Fruit fly (Drosophila melanogaster) whole organism, embryonic: ENCODE measurements around the gene CG1231.

Source experiments
- Adf1 ChIP-seq: fragments of 200-800 bp; sonication (Bioruptor generic); IDR thresholded peaks from 2 replicates; pipeline ENCODE4 v1.3.6; 2022; ENCODE audit warnings: missing biosample characterization, missing genetic modification characterization
- Atf-2 ChIP-seq: fragments of 200-800 bp; sonication (Bioruptor generic); optimal IDR thresholded peaks from 2 replicates; lab custom pipeline; 2016; ENCODE audit warnings: missing biosample characterization, missing genetic modification characterization
- Atf3 ChIP-seq: fragments of 200-800 bp; sonication (Bioruptor generic); optimal IDR thresholded peaks from 3 replicates; lab custom pipeline; 2016; ENCODE audit warnings: missing biosample characterization, missing genetic modification characterization
- CG10147 ChIP-seq: fragments of 200-800 bp; sonication (Bioruptor generic); optimal IDR thresholded peaks from 2 replicates; lab custom pipeline; 2019; ENCODE audit warnings: missing biosample characterization, mild to moderate bottlenecking, missing genetic modification characterization, moderate library complexity
- CG10274 ChIP-seq: fragments of 200-800 bp; sonication (Bioruptor generic); optimal IDR thresholded peaks from 3 replicates; lab custom pipeline; 2017; ENCODE audit warnings: missing biosample characterization, mild to moderate bottlenecking, missing genetic modification characterization
- CG11560 ChIP-seq: fragments of 200-800 bp; sonication (Bioruptor generic); IDR thresholded peaks from 3 replicates; pipeline ENCODE4 v1.3.6; 2022; ENCODE audit warnings: missing biosample characterization, missing genetic modification characterization
- CG12299 ChIP-seq: fragments of 200-800 bp; sonication (Bioruptor generic); optimal IDR thresholded peaks from 2 replicates; lab custom pipeline; 2018; ENCODE audit warnings: missing biosample characterization, mild to moderate bottlenecking, missing genetic modification characterization
- CG12391 ChIP-seq: fragments of 200-800 bp; sonication (Bioruptor generic); optimal IDR thresholded peaks from 3 replicates; lab custom pipeline; 2018; ENCODE audit warnings: missing biosample characterization, mild to moderate bottlenecking, missing genetic modification characterization, moderate library complexity
- CG14014 ChIP-seq: fragments of 200-800 bp; sonication (Bioruptor generic); IDR thresholded peaks from 2 replicates; pipeline ENCODE4 v1.3.6; 2022; ENCODE audit warnings: missing biosample characterization, missing genetic modification characterization
- CG15011 ChIP-seq: fragments of 200-800 bp; sonication (Bioruptor generic); optimal IDR thresholded peaks from 3 replicates; lab custom pipeline; 2018; ENCODE audit warnings: missing biosample characterization, mild to moderate bottlenecking, missing genetic modification characterization
- CG16813 ChIP-seq: fragments of 200-800 bp; sonication (Bioruptor generic); IDR thresholded peaks from 3 replicates; pipeline ENCODE4 v1.3.6; 2022; ENCODE audit warnings: missing biosample characterization, missing genetic modification characterization; ENCODE audit not compliant: partially characterized antibody
- CG17361 ChIP-seq: fragments of 200-800 bp; sonication (Bioruptor generic); IDR thresholded peaks from 3 replicates; pipeline ENCODE4 v1.3.6; 2022; ENCODE audit warnings: missing biosample characterization, missing genetic modification characterization
- CG17385 ChIP-seq: fragments of 200-800 bp; sonication (Bioruptor generic); optimal IDR thresholded peaks from 3 replicates; lab custom pipeline; 2018; ENCODE audit warnings: missing biosample characterization, mild to moderate bottlenecking, missing genetic modification characterization
- CG2116 ChIP-seq: fragments of 200-800 bp; sonication (Bioruptor generic); optimal IDR thresholded peaks from 3 replicates; lab custom pipeline; 2018; ENCODE audit warnings: missing biosample characterization, mild to moderate bottlenecking, missing genetic modification characterization
- CG2202 ChIP-seq: fragments of 200-800 bp; sonication (Bioruptor generic); optimal IDR thresholded peaks from 2 replicates; lab custom pipeline; 2018; ENCODE audit warnings: missing biosample characterization, mild to moderate bottlenecking, missing genetic modification characterization
- CG30020 ChIP-seq: fragments of 200-800 bp; optimal IDR thresholded peaks from 2 replicates; lab custom pipeline; 2019; ENCODE audit warnings: missing biosample characterization, mild to moderate bottlenecking, missing genetic modification characterization, moderate library complexity
- CG3407 ChIP-seq: fragments of 200-800 bp; sonication (Bioruptor generic); optimal IDR thresholded peaks from 2 replicates; lab custom pipeline; 2018; ENCODE audit warnings: missing biosample characterization, mild to moderate bottlenecking, missing genetic modification characterization
- CG34376 ChIP-seq: fragments of 200-800 bp; sonication (Bioruptor generic); optimal IDR thresholded peaks from 2 replicates; lab custom pipeline; 2018; ENCODE audit warnings: missing biosample characterization, mild to moderate bottlenecking, missing genetic modification characterization
- CG4404 ChIP-seq: fragments of 200-800 bp; sonication (Bioruptor generic); IDR thresholded peaks from 2 replicates; pipeline ENCODE4 v1.3.6; 2022; ENCODE audit warnings: missing biosample characterization, missing genetic modification characterization
- CG4820 ChIP-seq: fragments of 200-800 bp; sonication (Bioruptor generic); optimal IDR thresholded peaks from 3 replicates; lab custom pipeline; 2016; ENCODE audit warnings: missing biosample characterization, missing genetic modification characterization
- CG4854 ChIP-seq: fragments of 200-800 bp; sonication (Bioruptor generic); optimal IDR thresholded peaks from 2 replicates; lab custom pipeline; 2016; ENCODE audit warnings: missing biosample characterization, missing genetic modification characterization, inconsistent platforms
- CG6813 ChIP-seq: fragments of 200-800 bp; sonication (Bioruptor generic); optimal IDR thresholded peaks from 2 replicates; lab custom pipeline; 2017; ENCODE audit warnings: missing biosample characterization, missing genetic modification characterization, mild to moderate bottlenecking, moderate library complexity, missing genetic modification reagents
- CG8089 ChIP-seq: fragments of 200-800 bp; sonication (Bioruptor generic); optimal IDR thresholded peaks from 3 replicates; lab custom pipeline; 2016; ENCODE audit warnings: missing biosample characterization, missing genetic modification characterization
- CG8388 ChIP-seq: fragments of 200-800 bp; sonication (Bioruptor generic); optimal IDR thresholded peaks from 2 replicates; lab custom pipeline; 2019; ENCODE audit warnings: missing biosample characterization, mild to moderate bottlenecking, missing genetic modification characterization, moderate library complexity
- CG9437 ChIP-seq: fragments of 200-800 bp; sonication (Bioruptor generic); optimal IDR thresholded peaks from 2 replicates; lab custom pipeline; 2018; ENCODE audit warnings: missing biosample characterization, mild to moderate bottlenecking, missing genetic modification characterization
- CoRest ChIP-seq: fragments of 200-800 bp; sonication (Bioruptor generic); optimal IDR thresholded peaks from 3 replicates; lab custom pipeline; 2018; ENCODE audit warnings: missing biosample characterization, mild to moderate bottlenecking, missing genetic modification characterization, moderate library complexity
- E2f2 ChIP-seq: fragments of 200-800 bp; sonication (Bioruptor generic); IDR thresholded peaks from 2 replicates; pipeline ENCODE4 v1.3.6; 2022; ENCODE audit warnings: missing biosample characterization, missing genetic modification characterization
- Gsc ChIP-seq: fragments of 200-800 bp; sonication (Bioruptor generic); IDR thresholded peaks from 2 replicates; pipeline ENCODE4 v1.3.6; 2022; ENCODE audit warnings: missing biosample characterization, missing genetic modification characterization
- H2.0 ChIP-seq: fragments of 200-800 bp; sonication (Bioruptor generic); IDR thresholded peaks from 2 replicates; pipeline ENCODE4 v1.3.6; 2022; ENCODE audit warnings: missing biosample characterization, missing genetic modification characterization
- Neu2 ChIP-seq: fragments of 200-800 bp; sonication (Bioruptor generic); optimal IDR thresholded peaks from 3 replicates; lab custom pipeline; 2016; ENCODE audit warnings: missing biosample characterization, missing genetic modification characterization, borderline replicate concordance
- Nf-YA ChIP-seq: fragments of 200-800 bp; sonication (Bioruptor generic); IDR thresholded peaks from 2 replicates; pipeline ENCODE4 v1.3.6; 2022; ENCODE audit warnings: missing biosample characterization, missing genetic modification characterization
- Nf-YC ChIP-seq: fragments of 200-800 bp; optimal IDR thresholded peaks from 3 replicates; lab custom pipeline; 2019; ENCODE audit warnings: missing biosample characterization, mild to moderate bottlenecking, missing genetic modification characterization, moderate library complexity
- Opbp ChIP-seq: fragments of 200-800 bp; sonication (Bioruptor generic); IDR thresholded peaks from 3 replicates; pipeline ENCODE4 v1.3.6; 2022; ENCODE audit warnings: missing biosample characterization, missing genetic modification characterization; ENCODE audit not compliant: partially characterized antibody
- Sox100B ChIP-seq: fragments of 200-800 bp; sonication (Bioruptor generic); optimal IDR thresholded peaks from 3 replicates; lab custom pipeline; 2018; ENCODE audit warnings: missing biosample characterization, mild to moderate bottlenecking, missing genetic modification characterization
- Sox102F ChIP-seq: fragments of 200-800 bp; sonication (Bioruptor generic); optimal IDR thresholded peaks from 2 replicates; lab custom pipeline; 2018; ENCODE audit warnings: missing biosample characterization, mild to moderate bottlenecking, missing genetic modification characterization, moderate library complexity
- ap ChIP-seq: fragments of 200-800 bp; sonication (Bioruptor generic); IDR thresholded peaks from 2 replicates; pipeline ENCODE4 v1.3.6; 2022; ENCODE audit warnings: missing biosample characterization, missing genetic modification characterization
- caup ChIP-seq: fragments of 200-800 bp; sonication (Bioruptor generic); optimal IDR thresholded peaks from 3 replicates; lab custom pipeline; 2017; ENCODE audit warnings: missing biosample characterization, mild to moderate bottlenecking, missing genetic modification characterization, moderate library complexity; ENCODE audit not compliant: severe bottlenecking
- cg ChIP-seq: fragments of 200-800 bp; sonication (Bioruptor generic); optimal IDR thresholded peaks from 3 replicates; lab custom pipeline; 2019; ENCODE audit warnings: missing biosample characterization, mild to moderate bottlenecking, missing genetic modification characterization, moderate library complexity
- chm ChIP-seq: fragments of 200-800 bp; sonication (Bioruptor generic); IDR thresholded peaks from 2 replicates; pipeline ENCODE4 v1.3.6; 2022; ENCODE audit warnings: missing biosample characterization, missing genetic modification characterization
- crc ChIP-seq: fragments of 200-800 bp; sonication (Bioruptor generic); optimal IDR thresholded peaks from 2 replicates; lab custom pipeline; 2016; ENCODE audit warnings: missing biosample characterization, missing genetic modification characterization
- crol ChIP-seq: fragments of 200-800 bp; sonication (Bioruptor generic); IDR thresholded peaks from 2 replicates; pipeline ENCODE4 v1.3.6; 2022; ENCODE audit warnings: missing biosample characterization, missing genetic modification characterization
- fd3F ChIP-seq: fragments of 200-800 bp; sonication (Bioruptor generic); optimal IDR thresholded peaks from 2 replicates; lab custom pipeline; 2018; ENCODE audit warnings: missing biosample characterization, mild to moderate bottlenecking, missing genetic modification characterization, moderate library complexity
- hth ChIP-seq: fragments of >200 bp; optimal IDR thresholded peaks from 2 replicates; lab custom pipeline; 2017; ENCODE audit warnings: inconsistent platforms
- nau ChIP-seq: fragments of 200-800 bp; sonication (Bioruptor generic); optimal IDR thresholded peaks from 3 replicates; lab custom pipeline; 2017; ENCODE audit warnings: missing biosample characterization, mild to moderate bottlenecking, missing genetic modification characterization, missing genetic modification reagents
- pita ChIP-seq: fragments of 200-800 bp; sonication (Bioruptor generic); optimal IDR thresholded peaks from 2 replicates; lab custom pipeline; 2017; ENCODE audit warnings: missing biosample characterization, mild to moderate bottlenecking, missing genetic modification characterization
- pnt ChIP-seq: fragments of 200-800 bp; sonication (Bioruptor generic); optimal IDR thresholded peaks from 3 replicates; lab custom pipeline; 2016; ENCODE audit warnings: missing biosample characterization, missing genetic modification characterization
- sens-2 ChIP-seq: fragments of 200-800 bp; sonication (Bioruptor generic); IDR thresholded peaks from 2 replicates; pipeline ENCODE4 v1.3.6; 2022; ENCODE audit warnings: missing biosample characterization, missing genetic modification characterization
- zen2 ChIP-seq: fragments of 200-800 bp; sonication (Bioruptor generic); IDR thresholded peaks from 3 replicates; pipeline ENCODE4 v1.3.6; 2022; ENCODE audit warnings: missing biosample characterization, missing genetic modification characterization; ENCODE audit not compliant: partially characterized antibody
- zfh2 ChIP-seq: fragments of 200-800 bp; sonication (Bioruptor generic); optimal IDR thresholded peaks from 2 replicates; lab custom pipeline; 2016; ENCODE audit warnings: missing biosample characterization, missing genetic modification characterization

Gene CG1231

dm6 chr3L:319145-320009, 36.8 kb upstream of the CG1231 start, which contains the start of gene fwd (continued):
- 0 out of 2 replicates have a peak, but pooled peaks have one; percentile 52 for TF ChIP-seq E2f2 (GFP tag; lab: Robert Waterston, UW)
- peak; percentile 3 for TF ChIP-seq zfh2 (GFP tag; lab: Kevin White, UChicago)
- TF ChIP-seq CG2202 (tag; lab: Kevin White, UChicago), result no peak
- TF ChIP-seq Nf-YC (tag; lab: Kevin White, UChicago), result peak; percentile 61
- peak; percentile 74 for TF ChIP-seq CG2116 (GFP tag; lab: Kevin White, UChicago)
- no peak for TF ChIP-seq Nf-YA (GFP tag; lab: Robert Waterston, UW)
- no peak for TF ChIP-seq ap (GFP tag; lab: Robert Waterston, UW)
- TF ChIP-seq nau (GFP tag; lab: Kevin White, UChicago), result peak; percentile 63
- TF ChIP-seq CG17385 (GFP tag; lab: Kevin White, UChicago), result no peak
- no peak for TF ChIP-seq CG6813 (GFP tag; lab: Kevin White, UChicago)
- no peak for TF ChIP-seq CG10274 (GFP tag; lab: Kevin White, UChicago)
- TF ChIP-seq CG16813 (GFP tag; lab: Robert Waterston, UW), result 0 out of 3 replicates have a peak, but pooled peaks have one; percentile 22
- TF ChIP-seq CG14014 (GFP tag; lab: Robert Waterston, UW), result no peak
- TF ChIP-seq CoRest (tag; lab: Kevin White, UChicago), result peak; percentile 39
- TF ChIP-seq pita, result no peak
- no peak for TF ChIP-seq Gsc (GFP tag; lab: Robert Waterston, UW)
- no peak for TF ChIP-seq hth (lab: Kevin White, UChicago)
- no peak for TF ChIP-seq H2.0 (GFP tag; lab: Robert Waterston, UW)
- TF ChIP-seq CG11560, result no peak
- TF ChIP-seq CG34376, result peak; percentile 21
- TF ChIP-seq CG3407 (GFP tag; lab: Kevin White, UChicago), result peak; percentile 11
- no peak for TF ChIP-seq Atf3
- TF ChIP-seq sens-2 (GFP tag; lab: Robert Waterston, UW), result no peak
- TF ChIP-seq zen2, result no peak
- TF ChIP-seq CG17361 (GFP tag; lab: Robert Waterston, UW), result 0 out of 3 replicates have a peak, but pooled peaks have one; percentile 9
- TF ChIP-seq CG8388, result no peak
- no peak for TF ChIP-seq CG8089 (GFP tag; lab: Kevin White, UChicago)
- TF ChIP-seq CG15011 (GFP tag; lab: Kevin White, UChicago), result no peak
- TF ChIP-seq CG4820 (GFP tag; lab: Kevin White, UChicago), result no peak
- TF ChIP-seq pnt (GFP tag; lab: Kevin White, UChicago), result no peak
- no peak for TF ChIP-seq crc
- TF ChIP-seq Opbp, result peak; percentile 56; the same call in 2 of the 3 replicates
- TF ChIP-seq cg (GFP tag; lab: Kevin White, UChicago), result peak; percentile 98
- no peak for TF ChIP-seq Neu2 (GFP tag; lab: Kevin White, UChicago)
- no peak for TF ChIP-seq Sox102F
- TF ChIP-seq Atf-2 (GFP tag; lab: Kevin White, UChicago), result no peak
- TF ChIP-seq Adf1 (GFP tag; lab: Robert Waterston, UW), result peak; percentile 88
- no peak for TF ChIP-seq fd3F (GFP tag; lab: Kevin White, UChicago)
- peak; percentile 89 for TF ChIP-seq crol (GFP tag; lab: Robert Waterston, UW)
- peak; percentile 54 for TF ChIP-seq CG30020 (tag; lab: Kevin White, UChicago)
- TF ChIP-seq CG9437 (GFP tag; lab: Kevin White, UChicago), result no peak
- TF ChIP-seq caup (GFP tag; lab: Kevin White, UChicago), result peak; percentile 59
- no peak for TF ChIP-seq CG10147 (GFP tag; lab: Kevin White, UChicago)
- no peak; the same call in 1 of the 2 replicates for TF ChIP-seq chm
- peak; percentile 16 for TF ChIP-seq CG4854
- no peak for TF ChIP-seq Sox100B (GFP tag; lab: Kevin White, UChicago)
- TF ChIP-seq CG4404 (GFP tag; lab: Robert Waterston, UW), result no peak
- no peak for TF ChIP-seq CG12299
- peak; percentile 62 for TF ChIP-seq CG12391 (tag; lab: Kevin White, UChicago)
